Worm (Caenorhabditis elegans) whole organism, L4 larva: ENCODE results near the gene nas-4.
A peak's percentile ranks its signal among the peaks of the same experiment; 100 is the strongest.

Experiments used
- F44E2.7 ChIP-seq: fragments of 200-800 bp; sonication (Bioruptor generic); IDR thresholded peaks from 2 replicates; pipeline ENCODE4 v2.1.2; 2022; ENCODE audit warnings: missing genetic modification characterization, missing compliant biosample characterization
- T26A8.4 ChIP-seq: fragments of 200-800 bp; sonication (Bioruptor generic); IDR thresholded peaks from 2 replicates; pipeline ENCODE4 v1.3.6; 2022; ENCODE audit warnings: missing genetic modification characterization, missing compliant biosample characterization
- Y105C5A.15 ChIP-seq: fragments of 200-800 bp; sonication (Bioruptor generic); IDR thresholded peaks from 2 replicates; pipeline ENCODE4 v1.3.6; 2022; ENCODE audit warnings: missing genetic modification characterization, missing compliant biosample characterization
- Y75B8A.6 ChIP-seq: fragments of 200-800 bp; sonication (Bioruptor generic); IDR thresholded peaks from 2 replicates; pipeline ENCODE4 v1.3.6; 2022; ENCODE audit warnings: missing genetic modification reagents, missing genetic modification characterization, missing compliant biosample characterization
- ZK337.2 ChIP-seq: fragments of 200-800 bp; sonication (Bioruptor generic); IDR thresholded peaks from 2 replicates; pipeline ENCODE4 v1.3.6; 2022; ENCODE audit warnings: missing genetic modification reagents, missing genetic modification characterization, missing compliant biosample characterization
- aha-1 ChIP-seq: fragments of 150-350 bp; peaks from one replicate; lab custom pipeline; 2014; ENCODE audit warnings: missing biosample characterization, missing genetic modification characterization
- arid-1 ChIP-seq: fragments of 200-800 bp; sonication (Bioruptor generic); conservative IDR thresholded peaks from 2 replicates; pipeline ENCODE4 v1.3.6; 2022; ENCODE audit warnings: missing genetic modification reagents, missing genetic modification characterization, missing compliant biosample characterization
- attf-4 ChIP-seq: sonication (generic microtip); optimal IDR thresholded peaks from 3 replicates; lab custom pipeline; 2017; ENCODE audit warnings: missing biosample characterization, missing genetic modification characterization
- ceh-32 ChIP-seq: sonication (generic microtip); optimal IDR thresholded peaks from 2 replicates; lab custom pipeline; 2016; ENCODE audit warnings: mild to moderate bottlenecking, missing genetic modification characterization, missing compliant biosample characterization; ENCODE audit not compliant: poor library complexity
- ceh-44 ChIP-seq: fragments of 200-800 bp; sonication (Bioruptor generic); IDR thresholded peaks from 2 replicates; pipeline ENCODE4 v1.3.6; 2022; ENCODE audit warnings: missing genetic modification reagents, missing genetic modification characterization, missing compliant biosample characterization
- ctbp-1 ChIP-seq: fragments of 200-800 bp; sonication (Bioruptor generic); IDR thresholded peaks from 2 replicates; pipeline ENCODE4 v1.3.6; 2022; ENCODE audit warnings: missing genetic modification reagents, missing genetic modification characterization, missing compliant biosample characterization
- daf-12 ChIP-seq: fragments of 150-350 bp; optimal IDR thresholded peaks from 2 replicates; lab custom pipeline; 2014; ENCODE audit warnings: missing biosample characterization, missing genetic modification reagents, missing genetic modification characterization
- daf-16 ChIP-seq, 3 experiments: sonication (generic microtip); optimal IDR thresholded peaks; 2 replicates each; lab custom pipeline; 2016 to 2017; ENCODE audit warnings: missing genetic modification characterization in 3 of 3, missing genetic modification reagents in 3 of 3, mild to moderate bottlenecking in 2 of 3, missing compliant biosample characterization in 2 of 3, missing biosample characterization in 1 of 3, moderate library complexity in 1 of 3
- daf-8 ChIP-seq: fragments of 200-800 bp; sonication (Bioruptor generic); IDR thresholded peaks from 2 replicates; pipeline ENCODE4 v1.3.6; 2022; ENCODE audit warnings: missing genetic modification characterization, missing compliant biosample characterization
- dmd-6 ChIP-seq: fragments of 200-800 bp; sonication (Bioruptor generic); IDR thresholded peaks from 2 replicates; pipeline ENCODE4 v1.3.6; 2022; ENCODE audit warnings: missing genetic modification reagents, missing genetic modification characterization, missing compliant biosample characterization
- dmd-9 ChIP-seq: fragments of 200-800 bp; sonication (Bioruptor generic); IDR thresholded peaks from 2 replicates; pipeline ENCODE4 v1.3.6; 2022; ENCODE audit warnings: missing genetic modification reagents, missing genetic modification characterization, missing compliant biosample characterization
- dpl-1 ChIP-seq: fragments of 150-350 bp; optimal IDR thresholded peaks from 2 replicates; lab custom pipeline; 2014; ENCODE audit warnings: missing biosample characterization, missing genetic modification reagents, missing genetic modification characterization
- duxl-1 ChIP-seq: sonication (generic microtip); optimal IDR thresholded peaks from 2 replicates; lab custom pipeline; 2016; ENCODE audit warnings: mild to moderate bottlenecking, missing genetic modification characterization, moderate library complexity, missing compliant biosample characterization; ENCODE audit not compliant: poor library complexity
- dve-1 ChIP-seq: sonication (generic microtip); optimal IDR thresholded peaks from 2 replicates; lab custom pipeline; 2017; ENCODE audit warnings: antibody characterized with exemption, mild to moderate bottlenecking, missing genetic modification characterization, missing compliant biosample characterization; ENCODE audit not compliant: insufficient read depth
- egl-43 ChIP-seq: fragments of 200-800 bp; sonication (Bioruptor generic); IDR thresholded peaks from 2 replicates; pipeline ENCODE4 v1.3.6; 2022; ENCODE audit warnings: missing genetic modification reagents, missing genetic modification characterization, missing compliant biosample characterization
- fkh-10 ChIP-seq: fragments of 150-350 bp; optimal IDR thresholded peaks from 2 replicates; lab custom pipeline; 2014; ENCODE audit warnings: missing biosample characterization, missing genetic modification reagents, missing genetic modification characterization
- hlh-11 ChIP-seq: fragments of 200-800 bp; sonication (Bioruptor generic); optimal IDR thresholded peaks from 2 replicates; lab custom pipeline; 2018; ENCODE audit warnings: mild to moderate bottlenecking, missing genetic modification characterization, missing compliant biosample characterization
- jun-1 ChIP-seq: fragments of 150-350 bp; optimal IDR thresholded peaks from 2 replicates; lab custom pipeline; 2014; ENCODE audit warnings: missing biosample characterization, missing genetic modification reagents, missing genetic modification characterization
- lin-29 ChIP-seq: fragments of 200-800 bp; sonication (Bioruptor generic); IDR thresholded peaks from 2 replicates; pipeline ENCODE4 v1.3.6; 2022; ENCODE audit warnings: missing genetic modification reagents, missing genetic modification characterization, missing compliant biosample characterization
- lir-3 ChIP-seq: sonication (generic microtip); optimal IDR thresholded peaks from 2 replicates; lab custom pipeline; 2016; ENCODE audit warnings: mild to moderate bottlenecking, missing genetic modification characterization, missing compliant biosample characterization
- madf-9 ChIP-seq: fragments of 200-800 bp; sonication (Bioruptor generic); conservative IDR thresholded peaks from 2 replicates; pipeline ENCODE4 v1.3.6; 2022; ENCODE audit warnings: missing genetic modification reagents, missing genetic modification characterization, missing compliant biosample characterization
- mdl-1 ChIP-seq, 2 experiments: fragments of 150-350 bp in 1 of 2; sonication (generic microtip) in 1 of 2; optimal IDR thresholded peaks; 2 replicates each; lab custom pipeline; 2014 to 2017; ENCODE audit warnings: missing biosample characterization in 2 of 2, missing genetic modification characterization in 2 of 2
- mdt-29 ChIP-seq: fragments of 200-800 bp; sonication (Bioruptor generic); IDR thresholded peaks from 2 replicates; pipeline ENCODE4 v1.3.6; 2022; ENCODE audit warnings: missing genetic modification reagents, missing genetic modification characterization, missing compliant biosample characterization
- mep-1 ChIP-seq: fragments of 150-350 bp; sonication (generic microtip); optimal IDR thresholded peaks from 3 replicates; lab custom pipeline; 2014; ENCODE audit warnings: missing biosample characterization, missing genetic modification characterization
- mxl-2 ChIP-seq: fragments of 200-800 bp; sonication (Bioruptor generic); conservative IDR thresholded peaks from 2 replicates; pipeline ENCODE4 v1.3.6; 2022; ENCODE audit warnings: missing genetic modification reagents, missing genetic modification characterization, missing compliant biosample characterization
- nhr-102 ChIP-seq: sonication (generic microtip); optimal IDR thresholded peaks from 2 replicates; lab custom pipeline; 2016; ENCODE audit warnings: mild to moderate bottlenecking, missing genetic modification characterization, moderate library complexity, missing compliant biosample characterization
- nhr-111 ChIP-seq: fragments of 200-800 bp; sonication (Bioruptor generic); optimal IDR thresholded peaks from 2 replicates; lab custom pipeline; 2018; ENCODE audit warnings: mild to moderate bottlenecking, missing genetic modification characterization, missing compliant biosample characterization
- nhr-237 ChIP-seq: sonication (generic microtip); optimal IDR thresholded peaks from 2 replicates; lab custom pipeline; 2017; ENCODE audit warnings: missing biosample characterization, missing genetic modification characterization
- nhr-28 ChIP-seq: fragments of 150-350 bp; optimal IDR thresholded peaks from 2 replicates; lab custom pipeline; 2014; ENCODE audit warnings: missing biosample characterization, missing genetic modification characterization
- nhr-42 ChIP-seq: fragments of 200-800 bp; sonication (Bioruptor generic); IDR thresholded peaks from 2 replicates; pipeline ENCODE4 v1.3.6; 2022; ENCODE audit warnings: missing genetic modification characterization, missing compliant biosample characterization
- nhr-48 ChIP-seq: sonication (generic microtip); optimal IDR thresholded peaks from 2 replicates; lab custom pipeline; 2016; ENCODE audit warnings: mild to moderate bottlenecking, missing genetic modification characterization, missing compliant biosample characterization
- nhr-6 ChIP-seq: fragments of 150-350 bp; optimal IDR thresholded peaks from 2 replicates; lab custom pipeline; 2014; ENCODE audit warnings: missing biosample characterization, missing genetic modification characterization
- nhr-76 ChIP-seq: fragments of 150-350 bp; optimal IDR thresholded peaks from 2 replicates; lab custom pipeline; 2014; ENCODE audit warnings: missing biosample characterization, missing genetic modification characterization
- nhr-77 ChIP-seq: fragments of 150-350 bp; optimal IDR thresholded peaks from 2 replicates; lab custom pipeline; 2014; ENCODE audit warnings: missing biosample characterization, missing genetic modification characterization
- pha-4 ChIP-seq, 2 experiments: fragments of 150-350 bp in 1 of 2; fragments of 200-800 bp in 1 of 2; sonication (Bioruptor generic) in 1 of 2; IDR thresholded peaks in 1 of 2; optimal IDR thresholded peaks in 1 of 2; 2 replicates each; pipeline versions ENCODE4 v1.3.6 to Lab custom; 2014 to 2022; ENCODE audit warnings: missing genetic modification characterization in 2 of 2, missing genetic modification reagents in 2 of 2, missing biosample characterization in 1 of 2, missing compliant biosample characterization in 1 of 2
- php-3 ChIP-seq: fragments of 200-800 bp; sonication (Bioruptor generic); IDR thresholded peaks from 2 replicates; pipeline ENCODE4 v1.3.6; 2022; ENCODE audit warnings: missing genetic modification reagents, missing genetic modification characterization, missing compliant biosample characterization
- saeg-2 ChIP-seq: fragments of 200-800 bp; sonication (Bioruptor generic); IDR thresholded peaks from 2 replicates; pipeline ENCODE4 v1.3.6; 2022; ENCODE audit warnings: missing genetic modification reagents, missing genetic modification characterization, missing compliant biosample characterization
- sdz-12 ChIP-seq: fragments of 200-800 bp; sonication (Bioruptor generic); optimal IDR thresholded peaks from 2 replicates; lab custom pipeline; 2018; ENCODE audit warnings: mild to moderate bottlenecking, missing genetic modification characterization, missing compliant biosample characterization
- spr-1 ChIP-seq: sonication (generic microtip); optimal IDR thresholded peaks from 2 replicates; lab custom pipeline; 2016; ENCODE audit warnings: mild to moderate bottlenecking, missing genetic modification characterization, missing compliant biosample characterization
- spr-3 ChIP-seq: fragments of 200-800 bp; sonication (Bioruptor generic); optimal IDR thresholded peaks from 2 replicates; lab custom pipeline; 2018; ENCODE audit warnings: mild to moderate bottlenecking, missing genetic modification characterization, missing compliant biosample characterization
- tag-97 ChIP-seq: fragments of 200-800 bp; sonication (Bioruptor generic); IDR thresholded peaks from 2 replicates; pipeline ENCODE4 v1.3.6; 2022; ENCODE audit warnings: missing genetic modification characterization, missing compliant biosample characterization
- unc-130 ChIP-seq: sonication (generic microtip); optimal IDR thresholded peaks from 2 replicates; lab custom pipeline; 2016; ENCODE audit warnings: missing genetic modification reagents, missing genetic modification characterization, missing compliant biosample characterization
- zfp-2 ChIP-seq: sonication (generic microtip); optimal IDR thresholded peaks from 2 replicates; lab custom pipeline; 2016; ENCODE audit warnings: mild to moderate bottlenecking, missing genetic modification characterization, missing compliant biosample characterization
- zfp-3 ChIP-seq: fragments of 200-800 bp; sonication (Bioruptor generic); conservative IDR thresholded peaks from 2 replicates; pipeline ENCODE4 v1.3.6; 2022; ENCODE audit warnings: missing genetic modification reagents, missing genetic modification characterization, missing compliant biosample characterization
- zip-11 ChIP-seq: fragments of 200-800 bp; sonication (Bioruptor generic); IDR thresholded peaks from 2 replicates; pipeline ENCODE4 v1.3.6; 2022; ENCODE audit warnings: missing genetic modification characterization, missing compliant biosample characterization
- ztf-11 ChIP-seq: fragments of 150-350 bp; optimal IDR thresholded peaks from 2 replicates; lab custom pipeline; 2014; ENCODE audit warnings: missing biosample characterization, missing genetic modification characterization

nas-4 gene

DNA sequence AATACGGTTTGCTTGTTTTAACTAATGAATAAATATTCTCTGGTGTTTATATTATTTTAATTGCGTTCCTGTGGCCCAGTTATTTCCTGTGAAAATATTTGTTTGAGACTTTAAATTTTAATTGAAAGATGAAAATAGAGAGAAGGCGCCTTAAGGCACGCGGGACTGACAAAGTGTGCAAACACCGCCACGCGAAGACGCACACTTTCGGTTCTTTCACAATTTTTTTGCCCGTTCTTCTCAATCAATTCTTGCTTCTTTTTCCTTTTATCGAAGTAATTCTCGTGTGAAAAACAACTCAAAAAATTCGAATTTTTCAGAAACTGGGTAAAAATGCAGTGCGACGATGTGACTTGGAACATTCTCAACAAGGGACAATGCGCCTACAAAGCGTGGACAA lies 36.3 kb downstream of the nas-4 start, which contains the start of gene C16A3.6 (continued):
- no peak for TF ChIP-seq spr-1 (tag; lab: Kevin White, UChicago)
- TF ChIP-seq ztf-11 (tag; lab: Kevin White, UChicago): no peak
- no peak for TF ChIP-seq zfp-2 (tag; lab: Kevin White, UChicago)
- TF ChIP-seq duxl-1 (tag; lab: Kevin White, UChicago): no peak
- TF ChIP-seq nhr-237 (tag; lab: Kevin White, UChicago): no peak
- TF ChIP-seq nhr-42 (GFP tag; lab: Robert Waterston, UW): no peak
- no peak for TF ChIP-seq daf-8
- peak; percentile 1 for TF ChIP-seq aha-1
- TF ChIP-seq egl-43 (GFP tag; lab: Robert Waterston, UW): no peak
- TF ChIP-seq daf-16 (GFP tag; optimal IDR thresholded peaks at IDR 0.05; lab: Kevin White, UChicago): no peak
- TF ChIP-seq daf-16 (tag; optimal IDR thresholded peaks at IDR 0.05; lab: Kevin White, UChicago): peak; percentile 15
- no peak for TF ChIP-seq unc-130
- TF ChIP-seq F44E2.7 (GFP tag; lab: Robert Waterston, UW): no peak
- TF ChIP-seq ZK337.2 (GFP tag; lab: Robert Waterston, UW): no peak
- no peak for TF ChIP-seq dpl-1 (GFP tag; lab: Kevin White, UChicago)
- TF ChIP-seq daf-12: no peak
- TF ChIP-seq nhr-76 (tag; lab: Kevin White, UChicago): no peak
- no peak for TF ChIP-seq ctbp-1 (GFP tag; lab: Robert Waterston, UW)
- peak; percentile 4 for TF ChIP-seq dve-1 (tag; lab: Kevin White, UChicago)
- TF ChIP-seq nhr-6 (tag; lab: Kevin White, UChicago): no peak
- TF ChIP-seq Y75B8A.6 (GFP tag; lab: Robert Waterston, UW): no peak
- no peak for TF ChIP-seq nhr-28 (tag; lab: Kevin White, UChicago)
- TF ChIP-seq jun-1: no peak
- TF ChIP-seq arid-1: 0 out of 2 replicates have a peak, but pooled peaks have one; percentile 33
- TF ChIP-seq mdl-1 (tag; optimal IDR thresholded peaks at IDR 0.05; lab: Kevin White, UChicago): peak in 1 of 2 experiments; percentile 26
- no peak for TF ChIP-seq lin-29 (GFP tag; lab: Robert Waterston, UW)
- no peak for TF ChIP-seq sdz-12 (GFP tag; lab: Kevin White, UChicago)
- TF ChIP-seq tag-97: no peak
- TF ChIP-seq attf-4 (tag; lab: Kevin White, UChicago): no peak
- no peak for TF ChIP-seq hlh-11 (tag; lab: Kevin White, UChicago)
- TF ChIP-seq dmd-9 (GFP tag; lab: Robert Waterston, UW): no peak
- TF ChIP-seq fkh-10 (GFP tag; lab: Kevin White, UChicago): no peak
- TF ChIP-seq php-3: no peak
- no peak for TF ChIP-seq nhr-102 (tag; lab: Kevin White, UChicago)
- TF ChIP-seq mxl-2 (GFP tag; lab: Robert Waterston, UW): no peak
- no peak for TF ChIP-seq mdt-29 (GFP tag; lab: Robert Waterston, UW)
- TF ChIP-seq ceh-44 (GFP tag; lab: Robert Waterston, UW): no peak
- no peak for TF ChIP-seq zfp-3
- no peak for TF ChIP-seq dmd-6
- TF ChIP-seq nhr-77 (tag; lab: Kevin White, UChicago): no peak
- TF ChIP-seq nhr-48 (tag; lab: Kevin White, UChicago): peak; percentile 3
- no peak for TF ChIP-seq ceh-32 (tag; lab: Kevin White, UChicago)
- peak; percentile 22 for TF ChIP-seq mep-1 (tag; lab: Kevin White, UChicago)
- TF ChIP-seq lir-3 (tag; lab: Kevin White, UChicago): no peak
- TF ChIP-seq saeg-2 (GFP tag; lab: Robert Waterston, UW): no peak
- no peak for TF ChIP-seq madf-9 (GFP tag; lab: Robert Waterston, UW)
- TF ChIP-seq spr-3 (GFP tag; lab: Kevin White, UChicago): no peak
- TF ChIP-seq nhr-111 (GFP tag; lab: Kevin White, UChicago): no peak
- 0 out of 2 replicates have a peak, but pooled peaks have one; percentile 31 for TF ChIP-seq T26A8.4
- no peak for TF ChIP-seq zip-11 (GFP tag; lab: Robert Waterston, UW)
- TF ChIP-seq pha-4 (GFP tag; IDR thresholded peaks at IDR 0.05; lab: Robert Waterston, UW): no peak; the same call in 1 of the 2 replicates
- TF ChIP-seq pha-4 (tag; optimal IDR thresholded peaks at IDR 0.05; lab: Kevin White, UChicago): no peak
- TF ChIP-seq Y105C5A.15 (GFP tag; lab: Robert Waterston, UW): no peak
